Fruit fly (Drosophila melanogaster): Measurements from ENCODE around the gene CG46457.

DNA sequence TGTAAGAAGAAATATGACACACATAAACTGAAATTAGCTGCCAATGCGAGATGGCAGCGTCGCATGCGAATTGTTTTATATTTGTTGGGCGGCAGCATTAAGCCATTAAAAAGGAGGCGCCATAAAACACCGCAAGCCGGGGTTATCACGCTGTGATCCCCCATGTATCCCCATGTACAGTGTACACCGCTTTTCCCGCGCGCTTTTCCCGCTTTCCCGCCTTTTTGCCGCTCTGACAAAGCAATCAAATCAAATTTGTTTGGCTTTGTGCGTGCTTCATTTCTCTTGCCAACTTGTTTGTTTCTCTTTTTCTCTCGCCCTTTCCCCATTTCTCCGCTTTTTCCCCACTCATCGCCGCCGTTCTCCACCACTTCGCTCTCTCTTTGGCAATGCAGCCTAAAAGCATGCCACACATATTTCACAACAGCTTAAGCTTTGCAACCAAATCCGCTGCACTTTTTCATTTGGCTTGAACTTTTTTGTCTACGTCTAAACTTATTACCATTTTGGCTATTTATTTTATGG lies 24.8 kb upstream of the CG46457 start:
- TF ChIP-seq Sin3A (optimal IDR thresholded peaks at IDR 0.05) (no peak), ttk (optimal IDR thresholded peaks at IDR 0.05) (no peak)
